Fruit fly (Drosophila melanogaster): Measurements from ENCODE around the gene bap.

Gene bap

DNA sequence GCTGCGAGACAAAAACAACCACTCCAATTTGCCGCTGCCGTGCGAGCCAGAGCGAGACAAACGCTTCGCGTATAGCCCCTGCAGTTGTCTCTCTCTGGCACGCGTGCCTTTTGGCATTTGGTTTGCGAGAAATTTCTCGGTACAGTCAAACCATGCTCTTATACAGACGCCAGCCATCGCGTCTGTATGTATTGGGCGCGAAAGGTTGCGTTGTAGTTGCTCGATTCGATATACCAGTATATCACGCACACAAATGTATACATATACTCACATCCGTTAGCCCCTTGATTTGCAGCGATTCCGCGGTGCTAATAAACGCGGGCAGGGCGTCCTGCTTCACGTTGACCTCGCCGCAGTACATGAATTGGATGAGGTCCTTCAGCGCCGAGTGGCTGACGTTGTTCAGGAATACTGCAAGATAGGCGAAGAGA lies 12.3 kb upstream of the bap start:
- TF ChIP-seq CG11762 (GFP tag; optimal IDR thresholded peaks at IDR 0.05; ENCODE audit: insufficient read depth), result no peak
- no peak for TF ChIP-seq CG6276 (GFP tag; optimal IDR thresholded peaks at IDR 0.05)
- TF ChIP-seq Lpt (GFP tag; optimal IDR thresholded peaks at IDR 0.05), result peak; percentile 73
- TF ChIP-seq Met (GFP tag; optimal IDR thresholded peaks at IDR 0.05), result no peak
- no peak for TF ChIP-seq CG11902 (GFP tag; optimal IDR thresholded peaks at IDR 0.05)
- peak; percentile 63 for TF ChIP-seq Eip93F (GFP tag; optimal IDR thresholded peaks at IDR 0.05)
- peak; percentile 71 for TF ChIP-seq CG9139 (GFP tag; optimal IDR thresholded peaks at IDR 0.05)
- TF ChIP-seq salr (GFP tag; optimal IDR thresholded peaks at IDR 0.05), result peak in 1 of 2 experiments; percentile 22
- no peak for TF ChIP-seq lz (GFP tag; optimal IDR thresholded peaks at IDR 0.05)
- no peak for TF ChIP-seq CG3919 (GFP tag; optimal IDR thresholded peaks at IDR 0.05)
- TF ChIP-seq spab (GFP tag; optimal IDR thresholded peaks at IDR 0.05), result no peak
- no peak for TF ChIP-seq CG10631 (GFP tag; optimal IDR thresholded peaks at IDR 0.05)
- TF ChIP-seq CG8119 (GFP tag; IDR thresholded peaks at IDR 0.05), result peak; percentile 37; the same call in 1 of the 3 replicates
- TF ChIP-seq CG3032 (tag; optimal IDR thresholded peaks at IDR 0.05), result peak; percentile 27
- TF ChIP-seq CG8319 (GFP tag; optimal IDR thresholded peaks at IDR 0.05), result no peak
- TF ChIP-seq dsx (GFP tag; optimal IDR thresholded peaks at IDR 0.05; ENCODE audit: poor library complexity, severe bottlenecking), result no peak
- no peak for TF ChIP-seq net (GFP tag; optimal IDR thresholded peaks at IDR 0.05)
- TF ChIP-seq CG10669 (GFP tag; optimal IDR thresholded peaks at IDR 0.05), result no peak
- TF ChIP-seq Smox (GFP tag; optimal IDR thresholded peaks at IDR 0.05), result no peak
- TF ChIP-seq Hr4 (GFP tag; optimal IDR thresholded peaks at IDR 0.05), result no peak
- TF ChIP-seq vri (GFP tag; optimal IDR thresholded peaks at IDR 0.05), result no peak
- no peak for TF ChIP-seq Gug (GFP tag; IDR thresholded peaks at IDR 0.05)
- peak; percentile 72 to 80 for TF ChIP-seq ss (GFP tag; optimal IDR thresholded peaks at IDR 0.05)
- peak; percentile 74 for TF ChIP-seq eg (GFP tag; IDR thresholded peaks at IDR 0.05)
- TF ChIP-seq CG7368 (GFP tag; optimal IDR thresholded peaks at IDR 0.05), result no peak
- TF ChIP-seq CG1621 (tag; optimal IDR thresholded peaks at IDR 0.05), result peak; percentile 82
- no peak for TF ChIP-seq CG31627 (GFP tag; optimal IDR thresholded peaks at IDR 0.05)
- TF ChIP-seq CG6792 (GFP tag; optimal IDR thresholded peaks at IDR 0.05), result no peak
- TF ChIP-seq achi (GFP tag; optimal IDR thresholded peaks at IDR 0.05), result no peak
- no peak for TF ChIP-seq esn (GFP tag; optimal IDR thresholded peaks at IDR 0.05)
- TF ChIP-seq CG6163 (GFP tag; IDR thresholded peaks at IDR 0.05), result peak; percentile 72; the same call in 2 of the 3 replicates
- TF ChIP-seq Hr39 (GFP tag; optimal IDR thresholded peaks at IDR 0.05), result no peak
- TF ChIP-seq Sox14 (GFP tag; optimal IDR thresholded peaks at IDR 0.05), result peak; percentile 28
- no peak for TF ChIP-seq CG34406 (GFP tag; optimal IDR thresholded peaks at IDR 0.05)
- TF ChIP-seq CG32006 (GFP tag; optimal IDR thresholded peaks at IDR 0.05), result no peak
- TF ChIP-seq CG11294 (GFP tag; IDR thresholded peaks at IDR 0.05), result no peak; the same call in 1 of the 2 replicates
- no peak for TF ChIP-seq Ets21C (GFP tag; optimal IDR thresholded peaks at IDR 0.05)
- TF ChIP-seq fd85E (GFP tag; optimal IDR thresholded peaks at IDR 0.05), result no peak
- TF ChIP-seq CG6808 (GFP tag; optimal IDR thresholded peaks at IDR 0.05), result peak; percentile 43
- TF ChIP-seq Eip78C (GFP tag), result peak; percentile 62
- no peak for TF ChIP-seq fd59A (GFP tag; optimal IDR thresholded peaks at IDR 0.05)
- no peak for TF ChIP-seq Sox102F (GFP tag; optimal IDR thresholded peaks at IDR 0.05)
- no peak for TF ChIP-seq acj6 (GFP tag; optimal IDR thresholded peaks at IDR 0.05)
- TF ChIP-seq Hr38 (GFP tag; optimal IDR thresholded peaks at IDR 0.05), result no peak
- no peak for TF ChIP-seq fkh (GFP tag; optimal IDR thresholded peaks at IDR 0.05)
- no peak for TF ChIP-seq svp (GFP tag)
- peak; percentile 60 for TF ChIP-seq CG15336 (GFP tag; IDR thresholded peaks at IDR 0.05)
- no peak for TF ChIP-seq topi (GFP tag; optimal IDR thresholded peaks at IDR 0.05)
- TF ChIP-seq Sox15 (GFP tag; optimal IDR thresholded peaks at IDR 0.05), result no peak
- TF ChIP-seq CG6854 (GFP tag; optimal IDR thresholded peaks at IDR 0.05), result peak; percentile 70
- TF ChIP-seq Ets96B (tag; optimal IDR thresholded peaks at IDR 0.05), result peak; percentile 31
- no peak for TF ChIP-seq cyc (GFP tag; optimal IDR thresholded peaks at IDR 0.05)
- TF ChIP-seq dac (GFP tag; optimal IDR thresholded peaks at IDR 0.05), result peak; percentile 57

Data from whole organism, prepupa.